Fruit fly (Drosophila melanogaster) whole organism, embryonic: ENCODE measurements around the gene mRpL13.

Experiments
- CG1024 ChIP-seq: fragments of 200-800 bp; sonication (Bioruptor generic); IDR thresholded peaks from 2 replicates; pipeline ENCODE4 v1.3.6; 2022; ENCODE audit warnings: missing biosample characterization, missing genetic modification characterization
- CG10431 ChIP-seq: fragments of 200-800 bp; sonication (Bioruptor generic); optimal IDR thresholded peaks from 3 replicates; lab custom pipeline; 2018; ENCODE audit warnings: missing biosample characterization, mild to moderate bottlenecking, missing genetic modification characterization
- CG11723 ChIP-seq: fragments of 200-800 bp; sonication (Bioruptor generic); optimal IDR thresholded peaks from 2 replicates; lab custom pipeline; 2017; ENCODE audit warnings: missing biosample characterization, mild to moderate bottlenecking, missing genetic modification characterization
- CG12104 ChIP-seq: fragments of 200-800 bp; sonication (Bioruptor generic); optimal IDR thresholded peaks from 3 replicates; lab custom pipeline; 2016; ENCODE audit warnings: missing biosample characterization, missing genetic modification characterization
- CG13775 ChIP-seq: fragments of 200-800 bp; sonication (Bioruptor generic); optimal IDR thresholded peaks from 3 replicates; lab custom pipeline; 2017; ENCODE audit warnings: missing biosample characterization, mild to moderate bottlenecking, missing genetic modification characterization
- CG1529 ChIP-seq: fragments of 200-800 bp; sonication (Bioruptor generic); optimal IDR thresholded peaks from 3 replicates; lab custom pipeline; 2018; ENCODE audit warnings: missing biosample characterization, missing genetic modification characterization
- CG15479 ChIP-seq: fragments of 200-800 bp; sonication (Bioruptor generic); optimal IDR thresholded peaks from 3 replicates; lab custom pipeline; 2019; ENCODE audit warnings: missing biosample characterization, mild to moderate bottlenecking, missing genetic modification characterization, moderate library complexity
- CG1602 ChIP-seq: fragments of 200-800 bp; sonication (Bioruptor generic); optimal IDR thresholded peaks from 3 replicates; lab custom pipeline; 2016; ENCODE audit warnings: missing biosample characterization, missing genetic modification characterization
- CG18476 ChIP-seq: fragments of 200-800 bp; sonication (Bioruptor generic); optimal IDR thresholded peaks from 2 replicates; lab custom pipeline; 2016; ENCODE audit warnings: missing biosample characterization, mild to moderate bottlenecking, missing genetic modification characterization
- CG18764 ChIP-seq: fragments of 200-800 bp; sonication (Bioruptor generic); optimal IDR thresholded peaks from 3 replicates; lab custom pipeline; 2016; ENCODE audit warnings: missing biosample characterization, missing genetic modification characterization
- CG3065 ChIP-seq: fragments of 200-800 bp; sonication (Bioruptor generic); optimal IDR thresholded peaks from 2 replicates; lab custom pipeline; 2016; ENCODE audit warnings: missing biosample characterization, missing genetic modification characterization
- CG32532 ChIP-seq: fragments of 200-800 bp; sonication (Bioruptor generic); IDR thresholded peaks from 2 replicates; pipeline ENCODE4 v1.3.6; 2022; ENCODE audit warnings: missing biosample characterization, missing genetic modification characterization
- CG32772 ChIP-seq: fragments of 200-800 bp; sonication (Bioruptor generic); IDR thresholded peaks from 2 replicates; pipeline ENCODE4 v1.3.6; 2022; ENCODE audit warnings: missing biosample characterization, missing genetic modification characterization
- CG34376 ChIP-seq: fragments of 200-800 bp; sonication (Bioruptor generic); optimal IDR thresholded peaks from 2 replicates; lab custom pipeline; 2018; ENCODE audit warnings: missing biosample characterization, mild to moderate bottlenecking, missing genetic modification characterization
- CG42726 ChIP-seq: fragments of 200-800 bp; sonication (Bioruptor generic); IDR thresholded peaks from 2 replicates; pipeline ENCODE4 v1.3.6; 2022; ENCODE audit warnings: missing biosample characterization, missing genetic modification characterization; ENCODE audit not compliant: partially characterized antibody
- CG4360 ChIP-seq: fragments of 200-800 bp; sonication (Bioruptor generic); IDR thresholded peaks from 2 replicates; pipeline ENCODE4 v1.3.6; 2022; ENCODE audit warnings: missing biosample characterization, missing genetic modification characterization
- CG4707 ChIP-seq: fragments of 200-800 bp; sonication (Bioruptor generic); optimal IDR thresholded peaks from 2 replicates; lab custom pipeline; 2018; ENCODE audit warnings: missing biosample characterization, mild to moderate bottlenecking, missing genetic modification characterization, moderate library complexity
- CG4854 ChIP-seq: fragments of 200-800 bp; sonication (Bioruptor generic); optimal IDR thresholded peaks from 2 replicates; lab custom pipeline; 2016; ENCODE audit warnings: missing biosample characterization, missing genetic modification characterization, inconsistent platforms
- CG5180 ChIP-seq: fragments of 200-800 bp; sonication (Bioruptor generic); optimal IDR thresholded peaks from 3 replicates; lab custom pipeline; 2017; ENCODE audit warnings: missing biosample characterization, missing genetic modification characterization, mild to moderate bottlenecking, moderate library complexity, missing genetic modification reagents
- CTCF ChIP-seq: fragments of 200-800 bp; sonication (Bioruptor generic); optimal IDR thresholded peaks from 2 replicates; lab custom pipeline; 2017; ENCODE audit warnings: missing biosample characterization, mild to moderate bottlenecking, missing genetic modification characterization, moderate library complexity
- Camta ChIP-seq: fragments of 200-800 bp; sonication (Bioruptor generic); optimal IDR thresholded peaks from 2 replicates; lab custom pipeline; 2016; ENCODE audit warnings: missing biosample characterization, missing genetic modification characterization
- D19B ChIP-seq: fragments of 200-800 bp; sonication (Bioruptor generic); optimal IDR thresholded peaks from 2 replicates; lab custom pipeline; 2017; ENCODE audit warnings: missing biosample characterization, mild to moderate bottlenecking, missing genetic modification characterization
- Dad ChIP-seq: fragments of 200-800 bp; sonication (Bioruptor generic); optimal IDR thresholded peaks from 3 replicates; lab custom pipeline; 2016; ENCODE audit warnings: missing biosample characterization, missing genetic modification characterization
- ERR ChIP-seq: fragments of 200-800 bp; sonication (Bioruptor generic); optimal IDR thresholded peaks from 2 replicates; lab custom pipeline; 2016; ENCODE audit warnings: missing biosample characterization, missing genetic modification characterization
- Eip74EF ChIP-seq, 2 experiments: fragments of 200-800 bp in 1 of 2; fragments of >200 bp in 1 of 2; sonication (Bioruptor generic) in 1 of 2; optimal IDR thresholded peaks; 2 replicates each; lab custom pipeline; 2017 to 2019; ENCODE audit warnings: missing biosample characterization in 2 of 2, missing genetic modification characterization in 2 of 2, mild to moderate bottlenecking in 1 of 2, moderate library complexity in 1 of 2
- Fer2 ChIP-seq: fragments of 200-800 bp; sonication (Bioruptor generic); optimal IDR thresholded peaks from 2 replicates; lab custom pipeline; 2018; ENCODE audit warnings: missing biosample characterization, mild to moderate bottlenecking, missing genetic modification characterization, moderate library complexity
- Fer3 ChIP-seq: fragments of 200-800 bp; sonication (Bioruptor generic); optimal IDR thresholded peaks from 2 replicates; lab custom pipeline; 2018; ENCODE audit warnings: missing biosample characterization, mild to moderate bottlenecking, missing genetic modification characterization, moderate library complexity
- GATAe ChIP-seq: fragments of 200-800 bp; sonication (Bioruptor generic); conservative IDR thresholded peaks from 2 replicates; pipeline ENCODE4 v1.3.6; 2022; ENCODE audit warnings: missing biosample characterization, missing genetic modification characterization
- Gsc ChIP-seq: fragments of 200-800 bp; sonication (Bioruptor generic); IDR thresholded peaks from 2 replicates; pipeline ENCODE4 v1.3.6; 2022; ENCODE audit warnings: missing biosample characterization, missing genetic modification characterization
- HHEX ChIP-seq: fragments of 200-800 bp; sonication (Bioruptor generic); optimal IDR thresholded peaks from 3 replicates; lab custom pipeline; 2017; ENCODE audit warnings: missing biosample characterization, mild to moderate bottlenecking, missing genetic modification characterization, missing genetic modification reagents
- HLH4C ChIP-seq: fragments of 200-800 bp; sonication (Bioruptor generic); IDR thresholded peaks from 3 replicates; pipeline ENCODE4 v1.3.6; 2022; ENCODE audit warnings: missing biosample characterization, missing genetic modification characterization; ENCODE audit not compliant: partially characterized antibody
- Mad ChIP-seq: fragments of 200-800 bp; sonication (Bioruptor generic); optimal IDR thresholded peaks from 2 replicates; lab custom pipeline; 2016; ENCODE audit warnings: missing biosample characterization, missing genetic modification characterization
- Med ChIP-seq: fragments of 200-800 bp; sonication (Bioruptor generic); peaks from one replicate; lab custom pipeline; 2016; ENCODE audit warnings: missing biosample characterization, missing genetic modification characterization, mild to moderate bottlenecking, inconsistent platforms, moderate library complexity
- Oli ChIP-seq: fragments of 200-800 bp; sonication (Bioruptor generic); optimal IDR thresholded peaks from 2 replicates; lab custom pipeline; 2018; ENCODE audit warnings: missing biosample characterization, mild to moderate bottlenecking, missing genetic modification characterization, moderate library complexity
- Ssrp ChIP-seq: fragments of 200-800 bp; sonication (Bioruptor generic); optimal IDR thresholded peaks from 2 replicates; lab custom pipeline; 2018; ENCODE audit warnings: missing biosample characterization, mild to moderate bottlenecking, missing genetic modification characterization, moderate library complexity
- Taf1 ChIP-seq: fragments of 200-800 bp; sonication (Bioruptor generic); IDR thresholded peaks from 2 replicates; pipeline ENCODE4 v1.3.6; 2022; ENCODE audit warnings: missing biosample characterization, missing genetic modification characterization
- Trl ChIP-seq, 3 experiments: fragments of >200 bp in 2 of 3; fragments of 200-800 bp in 1 of 3; sonication (Bioruptor generic) in 1 of 3; optimal IDR thresholded peaks; 2 replicates in 1 of 3; 3 replicates in 2 of 3; lab custom pipeline; 2016 to 2017; ENCODE audit warnings: missing biosample characterization in 1 of 3, missing genetic modification characterization in 1 of 3
- amos ChIP-seq: fragments of 200-800 bp; sonication (Bioruptor generic); IDR thresholded peaks from 2 replicates; pipeline ENCODE4 v1.3.6; 2022; ENCODE audit warnings: missing biosample characterization, missing genetic modification characterization; ENCODE audit not compliant: partially characterized antibody
- chm ChIP-seq: fragments of 200-800 bp; sonication (Bioruptor generic); IDR thresholded peaks from 2 replicates; pipeline ENCODE4 v1.3.6; 2022; ENCODE audit warnings: missing biosample characterization, missing genetic modification characterization
- crp ChIP-seq, 2 experiments: fragments of 200-800 bp; sonication (Bioruptor generic); optimal IDR thresholded peaks; 2 replicates in 1 of 2; 3 replicates in 1 of 2; lab custom pipeline; 2017; ENCODE audit warnings: missing biosample characterization in 2 of 2, missing genetic modification characterization in 2 of 2, mild to moderate bottlenecking in 1 of 2, moderate library complexity in 1 of 2
- grn ChIP-seq: fragments of 200-800 bp; sonication (Bioruptor generic); optimal IDR thresholded peaks from 3 replicates; lab custom pipeline; 2017; ENCODE audit warnings: missing biosample characterization, missing genetic modification characterization
- gro ChIP-seq: fragments of 200-800 bp; sonication (Bioruptor generic); optimal IDR thresholded peaks from 2 replicates; lab custom pipeline; 2016; ENCODE audit warnings: missing biosample characterization, missing genetic modification characterization
- her ChIP-seq: fragments of 200-800 bp; sonication (Bioruptor generic); optimal IDR thresholded peaks from 2 replicates; lab custom pipeline; 2016; ENCODE audit warnings: missing biosample characterization, missing genetic modification characterization
- ind ChIP-seq: fragments of 200-800 bp; sonication (Bioruptor generic); optimal IDR thresholded peaks from 3 replicates; lab custom pipeline; 2016; ENCODE audit warnings: missing biosample characterization, missing genetic modification characterization
- klu ChIP-seq: fragments of 200-800 bp; sonication (Bioruptor generic); IDR thresholded peaks from 2 replicates; pipeline ENCODE4 v1.3.6; 2022; ENCODE audit warnings: missing biosample characterization, missing genetic modification characterization
- mirr ChIP-seq: fragments of 200-800 bp; sonication (Bioruptor generic); optimal IDR thresholded peaks from 3 replicates; lab custom pipeline; 2018; ENCODE audit warnings: missing biosample characterization, mild to moderate bottlenecking, missing genetic modification characterization
- nmo ChIP-seq: fragments of 200-800 bp; sonication (Bioruptor generic); optimal IDR thresholded peaks from 2 replicates; lab custom pipeline; 2018; ENCODE audit warnings: missing biosample characterization, mild to moderate bottlenecking, missing genetic modification characterization, moderate library complexity
- odd ChIP-seq: fragments of 200-800 bp; sonication (Bioruptor generic); optimal IDR thresholded peaks from 2 replicates; lab custom pipeline; 2017; ENCODE audit warnings: missing biosample characterization, mild to moderate bottlenecking, missing genetic modification characterization
- pb ChIP-seq: fragments of 200-800 bp; sonication (Bioruptor generic); optimal IDR thresholded peaks from 3 replicates; lab custom pipeline; 2016; ENCODE audit warnings: missing biosample characterization, missing genetic modification characterization
- sqz ChIP-seq: fragments of 200-800 bp; sonication (Bioruptor generic); optimal IDR thresholded peaks from 3 replicates; lab custom pipeline; 2018; ENCODE audit warnings: missing biosample characterization, mild to moderate bottlenecking, missing genetic modification characterization
- wek ChIP-seq: fragments of 200-800 bp; sonication (Bioruptor generic); optimal IDR thresholded peaks from 3 replicates; lab custom pipeline; 2018; ENCODE audit warnings: missing biosample characterization, mild to moderate bottlenecking, missing genetic modification characterization, moderate library complexity

The mRpL13 gene

dm6 chr2L:18822805-18823204 is 36.2 kb downstream of the mRpL13 start (continued):
- TF ChIP-seq Med (GFP tag; lab: Kevin White, UChicago) (peak; percentile 86), Mad (GFP tag; lab: Kevin White, UChicago) (no peak), Camta (GFP tag; lab: Kevin White, UChicago) (peak; percentile 8), Trl (optimal IDR thresholded peaks at IDR 0.05; lab: Kevin White, UChicago) (no peak), Trl (GFP tag; optimal IDR thresholded peaks at IDR 0.05; lab: Kevin White, UChicago) (peak; percentile 46), Taf1 (GFP tag; lab: Robert Waterston, UW) (no peak), sqz (GFP tag; lab: Kevin White, UChicago) (peak; percentile 49), CG4360 (GFP tag; lab: Robert Waterston, UW) (no peak), odd (GFP tag; lab: Kevin White, UChicago) (peak; percentile 18), CG18476 (no peak), CG18764 (GFP tag; lab: Kevin White, UChicago) (peak; percentile 56), CG5180 (GFP tag; lab: Kevin White, UChicago) (peak; percentile 34), pb (GFP tag; lab: Kevin White, UChicago) (no peak), CG4854 (no peak), CG34376 (no peak), CG12104 (GFP tag; lab: Kevin White, UChicago) (no peak), klu (GFP tag; lab: Robert Waterston, UW) (no peak), Gsc (GFP tag; lab: Robert Waterston, UW) (no peak), CG3065 (GFP tag; lab: Kevin White, UChicago) (no peak), Ssrp (tag; lab: Kevin White, UChicago) (no peak), Fer2 (tag; lab: Kevin White, UChicago) (peak; percentile 39), CG10431 (GFP tag; lab: Kevin White, UChicago) (peak; percentile 66), CG13775 (no peak), Eip74EF (GFP tag; optimal IDR thresholded peaks at IDR 0.05; lab: Kevin White, UChicago) (peak in 1 of 2 experiments; percentile 27), HHEX (GFP tag; lab: Kevin White, UChicago) (peak; percentile 71), CG32532 (GFP tag; lab: Robert Waterston, UW) (no peak), ERR (GFP tag; lab: Kevin White, UChicago) (no peak), D19B (GFP tag; lab: Kevin White, UChicago) (no peak), grn (GFP tag; lab: Kevin White, UChicago) (no peak), nmo (no peak), her (no peak), CG15479 (no peak), amos (GFP tag; lab: Robert Waterston, UW) (no peak), CG1529 (peak; percentile 66), mirr (peak; percentile 76), chm (GFP tag; lab: Robert Waterston, UW) (peak; percentile 42; the same call in 1 of the 2 replicates), gro (GFP tag; lab: Kevin White, UChicago) (no peak), GATAe (no peak), CG1602 (peak; percentile 24), crp (GFP tag; optimal IDR thresholded peaks at IDR 0.05; lab: Kevin White, UChicago) (no peak), CG4707 (GFP tag; lab: Kevin White, UChicago) (peak; percentile 69), Oli (tag; lab: Kevin White, UChicago) (peak; percentile 4), CG11723 (GFP tag; lab: Kevin White, UChicago) (peak; percentile 39), HLH4C (GFP tag; lab: Robert Waterston, UW) (no peak), ind (GFP tag; lab: Kevin White, UChicago) (no peak), CTCF (GFP tag; lab: Kevin White, UChicago) (no peak), wek (peak; percentile 75), Dad (no peak), CG32772 (GFP tag; lab: Robert Waterston, UW) (no peak), CG1024 (GFP tag; lab: Robert Waterston, UW) (peak; percentile 62; the same call in 1 of the 2 replicates), Fer3 (tag; lab: Kevin White, UChicago) (peak; percentile 60), CG42726 (GFP tag; lab: Robert Waterston, UW) (no peak)
